Fruit fly (Drosophila melanogaster): Measurements from ENCODE around the gene Jhbp3.

DNA sequence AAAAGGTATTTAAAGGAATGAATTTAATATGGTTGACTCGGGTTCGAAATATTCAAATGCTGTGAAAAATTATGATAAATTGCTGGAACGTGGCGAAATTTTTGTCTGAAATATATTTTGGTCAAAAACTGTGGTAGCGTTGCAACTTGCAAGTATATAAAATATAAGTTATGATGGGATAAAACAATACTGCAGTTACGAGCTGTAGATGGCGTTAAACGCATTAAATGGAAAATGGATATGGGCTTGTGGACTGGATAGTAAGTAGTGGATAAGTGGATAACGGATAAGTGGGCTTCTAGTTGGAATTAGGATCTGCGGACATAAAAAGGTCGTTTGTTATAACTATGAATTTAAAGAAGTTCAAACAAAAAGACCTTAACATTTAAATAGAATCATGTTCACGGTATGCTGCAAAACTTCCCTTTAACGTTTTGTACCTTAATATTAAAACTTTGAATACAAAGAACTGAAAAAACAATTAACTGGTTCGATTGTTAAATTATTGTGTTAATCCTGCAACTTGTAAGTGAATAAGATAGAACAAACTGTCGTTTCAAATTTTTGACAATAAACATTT is 14.2 kb upstream of the Jhbp3 start:
- TF ChIP-seq CG34406 (GFP tag; optimal IDR thresholded peaks at IDR 0.05) (no peak), fkh (GFP tag; optimal IDR thresholded peaks at IDR 0.05) (no peak), Gug (GFP tag; IDR thresholded peaks at IDR 0.05) (no peak), salr (GFP tag; optimal IDR thresholded peaks at IDR 0.05) (no peak), Hr39 (GFP tag; optimal IDR thresholded peaks at IDR 0.05) (no peak), CG8632 (GFP tag; optimal IDR thresholded peaks at IDR 0.05) (no peak), topi (GFP tag; optimal IDR thresholded peaks at IDR 0.05) (no peak), Ets21C (GFP tag; optimal IDR thresholded peaks at IDR 0.05) (no peak), CG8319 (GFP tag; optimal IDR thresholded peaks at IDR 0.05) (no peak), CG15336 (GFP tag; IDR thresholded peaks at IDR 0.05) (no peak)

All from whole organism, prepupa.